Worm (Caenorhabditis elegans): ENCODE results near the gene F54C4.4.

F54C4.4 gene

ce11 chrIII:94759-95330, 7.7 kb upstream of the F54C4.4 start, which contains the start of gene pat-4:
Gene pat-4, minus strand, starts transcription at chrIII:94809.
- no peak for TF ChIP-seq isw-1 (GFP tag; IDR thresholded peaks at IDR 0.05)
- TF ChIP-seq ces-1 (GFP tag; optimal IDR thresholded peaks at IDR 0.05) = no peak
- no peak for TF ChIP-seq nhr-11 (tag; optimal IDR thresholded peaks at IDR 0.05)
- TF ChIP-seq lin-39 (tag; optimal IDR thresholded peaks at IDR 0.05) = no peak
- no peak for TF ChIP-seq xbp-1 (tag; optimal IDR thresholded peaks at IDR 0.05)
- TF ChIP-seq rnt-1 (tag; optimal IDR thresholded peaks at IDR 0.05) = peak; percentile 38
- TF ChIP-seq elt-3 (tag; optimal IDR thresholded peaks at IDR 0.05) = peak in 1 of 6 experiments; percentile 6
- TF ChIP-seq ztf-11 (tag; optimal IDR thresholded peaks at IDR 0.05) = no peak
- no peak for TF ChIP-seq C04F5.9 (tag; optimal IDR thresholded peaks at IDR 0.05)
- peak; percentile 56 for TF ChIP-seq nhr-19 (GFP tag; conservative IDR thresholded peaks at IDR 0.05)
- peak; percentile 35 for TF ChIP-seq nhr-90 (tag; optimal IDR thresholded peaks at IDR 0.05; ENCODE audit: poor library complexity)
- TF ChIP-seq pqm-1 (tag; optimal IDR thresholded peaks at IDR 0.05) = no peak
- TF ChIP-seq F16B12.6 (tag; optimal IDR thresholded peaks at IDR 0.05) = no peak
- no peak for TF ChIP-seq nhr-237 (tag; optimal IDR thresholded peaks at IDR 0.05)
- no peak for TF ChIP-seq zag-1 (tag; optimal IDR thresholded peaks at IDR 0.05)
- TF ChIP-seq unc-98 (GFP tag; IDR thresholded peaks at IDR 0.05) = no peak
- TF ChIP-seq Y116A8C.19 (tag; optimal IDR thresholded peaks at IDR 0.05; ENCODE audit: borderline replicate concordance) = no peak
- no peak for TF ChIP-seq sptf-1 (tag; optimal IDR thresholded peaks at IDR 0.05)
- TF ChIP-seq tlp-1 (tag; optimal IDR thresholded peaks at IDR 0.05) = no peak
- no peak for TF ChIP-seq egl-13 (tag; optimal IDR thresholded peaks at IDR 0.05)
- TF ChIP-seq nhr-85 (tag) = peak; percentile 8
- no peak for TF ChIP-seq alr-1 (tag; optimal IDR thresholded peaks at IDR 0.05; ENCODE audit: borderline replicate concordance)
- no peak for TF ChIP-seq unc-130 (tag; optimal IDR thresholded peaks at IDR 0.05)
- peak in 1 of 2 experiments; percentile 1 for TF ChIP-seq lin-35 (GFP tag; optimal IDR thresholded peaks at IDR 0.05)
- no peak for TF ChIP-seq fkh-8 (tag; optimal IDR thresholded peaks at IDR 0.05)
- TF ChIP-seq ceh-88 (GFP tag; IDR thresholded peaks at IDR 0.05) = no peak
- TF ChIP-seq zip-4 (GFP tag; optimal IDR thresholded peaks at IDR 0.05) = no peak
- peak; percentile 2 to 33 for TF ChIP-seq lsy-2 (tag; optimal IDR thresholded peaks at IDR 0.05)
- peak in 1 of 2 experiments; percentile 26 for TF ChIP-seq mdl-1 (tag; optimal IDR thresholded peaks at IDR 0.05)
- TF ChIP-seq sox-4 (tag; optimal IDR thresholded peaks at IDR 0.05) = no peak
- TF ChIP-seq unc-62 (GFP tag; optimal IDR thresholded peaks at IDR 0.05) = no peak
- TF ChIP-seq hlh-4 (tag; optimal IDR thresholded peaks at IDR 0.05) = no peak
- TF ChIP-seq C34B4.2 (tag; optimal IDR thresholded peaks at IDR 0.05) = no peak
- no peak for TF ChIP-seq hlh-17 (GFP tag; optimal IDR thresholded peaks at IDR 0.05; ENCODE audit: borderline replicate concordance)
- TF ChIP-seq nhr-47 (tag; optimal IDR thresholded peaks at IDR 0.05) = peak; percentile 19
- peak in 1 of 3 experiments; percentile 9 for TF ChIP-seq dpl-1 (GFP tag; optimal IDR thresholded peaks at IDR 0.05)
- no peak for TF ChIP-seq nhr-76 (tag; optimal IDR thresholded peaks at IDR 0.05)
- peak; percentile 49 for TF ChIP-seq nhr-71 (tag; optimal IDR thresholded peaks at IDR 0.05)
- TF ChIP-seq lin-13 (GFP tag; optimal IDR thresholded peaks at IDR 0.05) = no peak
- peak; percentile 62 for TF ChIP-seq snu-23 (GFP tag; optimal IDR thresholded peaks at IDR 0.05)
- peak; percentile 23 for TF ChIP-seq tbx-2 (tag; optimal IDR thresholded peaks at IDR 0.05)
- no peak for TF ChIP-seq blmp-1 (tag; optimal IDR thresholded peaks at IDR 0.05)
- no peak for TF ChIP-seq mep-1 (tag; optimal IDR thresholded peaks at IDR 0.05)
- no peak for TF ChIP-seq C16A3.4 (tag; optimal IDR thresholded peaks at IDR 0.05)
- no peak for TF ChIP-seq egl-27 (tag; optimal IDR thresholded peaks at IDR 0.05)
- TF ChIP-seq unc-86 (tag; optimal IDR thresholded peaks at IDR 0.05) = no peak
- TF ChIP-seq nhr-77 (tag; optimal IDR thresholded peaks at IDR 0.05) = no peak
- no peak for TF ChIP-seq aly-2 (tag; optimal IDR thresholded peaks at IDR 0.05)
- TF ChIP-seq fkh-10 (GFP tag; optimal IDR thresholded peaks at IDR 0.05) = no peak
- TF ChIP-seq ceh-63 (GFP tag; optimal IDR thresholded peaks at IDR 0.05) = no peak
- TF ChIP-seq grh-1 (GFP tag; IDR thresholded peaks at IDR 0.05) = 0 out of 2 replicates have a peak, but pooled peaks have one; percentile 8
- TF ChIP-seq jun-1 (tag; optimal IDR thresholded peaks at IDR 0.05) = no peak
- TF ChIP-seq swsn-7 (tag; optimal IDR thresholded peaks at IDR 0.05) = peak; percentile 45
